Fruit fly (Drosophila melanogaster) whole organism, embryonic: Measurements from ENCODE around the gene CG1324.
A peak's percentile ranks its signal among the peaks of the same experiment; 100 is the strongest.

Experiments
- Blimp-1 ChIP-seq: fragments of 200-800 bp; sonication (Bioruptor generic); optimal IDR thresholded peaks from 3 replicates; lab custom pipeline; 2018; ENCODE audit warnings: missing biosample characterization, missing genetic modification characterization, mild to moderate bottlenecking, moderate library complexity, missing genetic modification reagents
- CG1233 ChIP-seq: fragments of 200-800 bp; sonication (Bioruptor generic); optimal IDR thresholded peaks from 4 replicates; lab custom pipeline; 2018; ENCODE audit warnings: missing biosample characterization, mild to moderate bottlenecking, missing genetic modification characterization
- CG12391 ChIP-seq: fragments of 200-800 bp; sonication (Bioruptor generic); optimal IDR thresholded peaks from 3 replicates; lab custom pipeline; 2018; ENCODE audit warnings: missing biosample characterization, mild to moderate bottlenecking, missing genetic modification characterization, moderate library complexity
- CG12659 ChIP-seq: fragments of 200-800 bp; sonication (Bioruptor generic); optimal IDR thresholded peaks from 3 replicates; lab custom pipeline; 2017; ENCODE audit warnings: mild to moderate bottlenecking, missing biosample characterization, missing genetic modification reagents, missing genetic modification characterization
- CG12769 ChIP-seq: fragments of 200-800 bp; sonication (Bioruptor generic); optimal IDR thresholded peaks from 2 replicates; lab custom pipeline; 2019; ENCODE audit warnings: missing biosample characterization, mild to moderate bottlenecking, missing genetic modification characterization, moderate library complexity
- CG14050 ChIP-seq: fragments of 200-800 bp; sonication (Bioruptor generic); IDR thresholded peaks from 3 replicates; pipeline ENCODE4 v1.3.6; 2022; ENCODE audit warnings: missing biosample characterization, missing genetic modification characterization
- CG14965 ChIP-seq: fragments of 200-800 bp; sonication (Bioruptor generic); optimal IDR thresholded peaks from 2 replicates; lab custom pipeline; 2016; ENCODE audit warnings: missing biosample characterization, missing genetic modification characterization, borderline replicate concordance
- CG15514 ChIP-seq: fragments of 200-800 bp; sonication (Bioruptor generic); optimal IDR thresholded peaks from 3 replicates; lab custom pipeline; 2017; ENCODE audit warnings: missing biosample characterization, missing genetic modification characterization, mild to moderate bottlenecking, moderate library complexity, missing genetic modification reagents
- CG4360 ChIP-seq: fragments of 200-800 bp; sonication (Bioruptor generic); IDR thresholded peaks from 2 replicates; pipeline ENCODE4 v1.3.6; 2022; ENCODE audit warnings: missing biosample characterization, missing genetic modification characterization
- CG6272 ChIP-seq: fragments of 200-800 bp; sonication (Bioruptor generic); IDR thresholded peaks from 2 replicates; pipeline ENCODE4 v1.3.6; 2022; ENCODE audit warnings: missing biosample characterization, missing genetic modification characterization
- CoRest ChIP-seq: fragments of 200-800 bp; sonication (Bioruptor generic); optimal IDR thresholded peaks from 3 replicates; lab custom pipeline; 2018; ENCODE audit warnings: missing biosample characterization, mild to moderate bottlenecking, missing genetic modification characterization, moderate library complexity
- D19B ChIP-seq: fragments of 200-800 bp; sonication (Bioruptor generic); optimal IDR thresholded peaks from 2 replicates; lab custom pipeline; 2017; ENCODE audit warnings: missing biosample characterization, mild to moderate bottlenecking, missing genetic modification characterization
- Gsc ChIP-seq: fragments of 200-800 bp; sonication (Bioruptor generic); IDR thresholded peaks from 2 replicates; pipeline ENCODE4 v1.3.6; 2022; ENCODE audit warnings: missing biosample characterization, missing genetic modification characterization
- HLHmδ ChIP-seq: fragments of 200-800 bp; sonication (Bioruptor generic); optimal IDR thresholded peaks from 2 replicates; lab custom pipeline; 2018; ENCODE audit warnings: missing biosample characterization, mild to moderate bottlenecking, missing genetic modification characterization, moderate library complexity
- Lim3 ChIP-seq: fragments of 200-800 bp; sonication (Bioruptor generic); IDR thresholded peaks from 2 replicates; pipeline ENCODE4 v1.3.6; 2022; ENCODE audit warnings: missing biosample characterization, missing genetic modification characterization
- Lpt ChIP-seq: fragments of >200 bp; optimal IDR thresholded peaks from 2 replicates; lab custom pipeline; 2018; ENCODE audit warnings: missing biosample characterization, missing genetic modification characterization
- Meics ChIP-seq: fragments of 200-800 bp; sonication (Bioruptor generic); optimal IDR thresholded peaks from 2 replicates; lab custom pipeline; 2017; ENCODE audit warnings: missing biosample characterization, mild to moderate bottlenecking, missing genetic modification characterization
- NC2α ChIP-seq: fragments of 200-800 bp; sonication (Bioruptor generic); optimal IDR thresholded peaks from 2 replicates; lab custom pipeline; 2016; ENCODE audit warnings: missing biosample characterization, missing genetic modification characterization
- NK7.1 ChIP-seq: fragments of 200-800 bp; sonication (Bioruptor generic); optimal IDR thresholded peaks from 3 replicates; lab custom pipeline; 2016; ENCODE audit warnings: missing biosample characterization, missing genetic modification characterization
- Side ChIP-seq: fragments of 200-800 bp; sonication (Bioruptor generic); optimal IDR thresholded peaks from 2 replicates; lab custom pipeline; 2016; ENCODE audit warnings: missing biosample characterization, missing genetic modification characterization
- ase ChIP-seq: fragments of 200-800 bp; sonication (Bioruptor generic); IDR thresholded peaks from 3 replicates; pipeline ENCODE4 v1.3.6; 2022; ENCODE audit warnings: missing biosample characterization, missing genetic modification characterization
- bbx ChIP-seq: fragments of 200-800 bp; sonication (Bioruptor generic); IDR thresholded peaks from 2 replicates; pipeline ENCODE4 v1.3.6; 2022; ENCODE audit warnings: missing biosample characterization, missing genetic modification characterization; ENCODE audit not compliant: partially characterized antibody
- cad ChIP-seq: fragments of >200 bp; optimal IDR thresholded peaks from 2 replicates; lab custom pipeline; 2017; ENCODE audit warnings: missing biosample characterization, missing genetic modification characterization
- cato ChIP-seq: fragments of 200-800 bp; sonication (Bioruptor generic); optimal IDR thresholded peaks from 2 replicates; lab custom pipeline; 2016; ENCODE audit warnings: missing biosample characterization, missing genetic modification characterization, borderline replicate concordance
- caup ChIP-seq: fragments of 200-800 bp; sonication (Bioruptor generic); optimal IDR thresholded peaks from 3 replicates; lab custom pipeline; 2017; ENCODE audit warnings: missing biosample characterization, mild to moderate bottlenecking, missing genetic modification characterization, moderate library complexity; ENCODE audit not compliant: severe bottlenecking
- dmrt11E ChIP-seq: fragments of 200-800 bp; sonication (Bioruptor generic); optimal IDR thresholded peaks from 3 replicates; lab custom pipeline; 2018; ENCODE audit warnings: missing biosample characterization, mild to moderate bottlenecking, missing genetic modification characterization, moderate library complexity
- ftz-f1 ChIP-seq: fragments of 200-800 bp; sonication (Bioruptor generic); optimal IDR thresholded peaks from 2 replicates; lab custom pipeline; 2016; ENCODE audit warnings: missing biosample characterization, missing genetic modification characterization
- hth ChIP-seq: fragments of >200 bp; optimal IDR thresholded peaks from 2 replicates; lab custom pipeline; 2017; ENCODE audit warnings: inconsistent platforms
- jumu ChIP-seq: fragments of 200-800 bp; sonication (Bioruptor generic); optimal IDR thresholded peaks from 3 replicates; lab custom pipeline; 2016; ENCODE audit warnings: missing biosample characterization, missing genetic modification characterization
- kni ChIP-seq: fragments of 200-800 bp; sonication (Bioruptor generic); optimal IDR thresholded peaks from 3 replicates; lab custom pipeline; 2017; ENCODE audit warnings: mild to moderate bottlenecking, missing biosample characterization, missing genetic modification reagents, missing genetic modification characterization
- knrl ChIP-seq: fragments of 200-800 bp; sonication (Bioruptor generic); IDR thresholded peaks from 3 replicates; pipeline ENCODE4 v1.3.6; 2022; ENCODE audit warnings: missing biosample characterization, missing genetic modification characterization; ENCODE audit not compliant: partially characterized antibody
- lov ChIP-seq, 2 experiments: fragments of 200-800 bp in 1 of 2; fragments of >200 bp in 1 of 2; sonication (Bioruptor generic) in 1 of 2; IDR thresholded peaks in 1 of 2; optimal IDR thresholded peaks in 1 of 2; 2 replicates in 1 of 2; 3 replicates in 1 of 2; pipeline versions ENCODE4 v1.3.6 to Lab custom; 2017 to 2022; ENCODE audit warnings: missing biosample characterization in 1 of 2, missing genetic modification characterization in 1 of 2
- row ChIP-seq: fragments of 200-800 bp; sonication (Bioruptor generic); IDR thresholded peaks from 3 replicates; pipeline ENCODE4 v1.3.6; 2022; ENCODE audit warnings: missing biosample characterization, missing genetic modification characterization
- sd ChIP-seq: fragments of 200-800 bp; sonication (Bioruptor generic); optimal IDR thresholded peaks from 3 replicates; lab custom pipeline; 2018; ENCODE audit warnings: missing biosample characterization, mild to moderate bottlenecking, missing genetic modification characterization, moderate library complexity
- sim ChIP-seq: fragments of 200-800 bp; sonication (Bioruptor generic); IDR thresholded peaks from 2 replicates; pipeline ENCODE4 v1.3.6; 2022; ENCODE audit warnings: missing biosample characterization, missing genetic modification characterization
- sna ChIP-seq: fragments of 200-800 bp; sonication (Bioruptor generic); IDR thresholded peaks from 2 replicates; pipeline ENCODE4 v1.3.6; 2022; ENCODE audit warnings: missing biosample characterization, missing genetic modification characterization; ENCODE audit not compliant: partially characterized antibody
- sr ChIP-seq: fragments of 200-800 bp; sonication (Bioruptor generic); IDR thresholded peaks from 3 replicates; pipeline ENCODE4 v1.3.6; 2022; ENCODE audit warnings: missing biosample characterization, missing genetic modification characterization
- tll ChIP-seq, 2 experiments: fragments of 200-800 bp in 1 of 2; fragments of >200 bp in 1 of 2; sonication (Bioruptor generic) in 1 of 2; optimal IDR thresholded peaks; 2 replicates each; lab custom pipeline; 2017 to 2019; ENCODE audit warnings: missing biosample characterization in 2 of 2, missing genetic modification characterization in 2 of 2, mild to moderate bottlenecking in 1 of 2, moderate library complexity in 1 of 2
- trh ChIP-seq: fragments of 200-800 bp; sonication (Bioruptor generic); optimal IDR thresholded peaks from 2 replicates; lab custom pipeline; 2016; ENCODE audit warnings: missing biosample characterization, missing genetic modification characterization
- ttk ChIP-seq: fragments of 200-800 bp; sonication (Bioruptor generic); IDR thresholded peaks from 2 replicates; pipeline ENCODE4 v2.1.2; 2022; ENCODE audit warnings: missing biosample characterization, missing genetic modification characterization
- vvl ChIP-seq: fragments of 200-800 bp; sonication (Bioruptor generic); IDR thresholded peaks from 2 replicates; pipeline ENCODE4 v1.3.6; 2022; ENCODE audit warnings: missing biosample characterization, missing genetic modification characterization
- wor ChIP-seq: fragments of 200-800 bp; sonication (Bioruptor generic); IDR thresholded peaks from 2 replicates; pipeline ENCODE4 v1.3.6; 2022; ENCODE audit warnings: missing biosample characterization, missing genetic modification characterization
- zen ChIP-seq: fragments of 200-800 bp; sonication (Bioruptor generic); optimal IDR thresholded peaks from 3 replicates; lab custom pipeline; 2018; ENCODE audit warnings: missing biosample characterization, mild to moderate bottlenecking, missing genetic modification characterization, moderate library complexity
- zf30C ChIP-seq: fragments of 200-800 bp; sonication (Bioruptor generic); optimal IDR thresholded peaks from 3 replicates; lab custom pipeline; 2018; ENCODE audit warnings: missing biosample characterization, mild to moderate bottlenecking, missing genetic modification characterization
- zfh2 ChIP-seq: fragments of 200-800 bp; sonication (Bioruptor generic); optimal IDR thresholded peaks from 2 replicates; lab custom pipeline; 2016; ENCODE audit warnings: missing biosample characterization, missing genetic modification characterization

The CG1324 gene

DNA sequence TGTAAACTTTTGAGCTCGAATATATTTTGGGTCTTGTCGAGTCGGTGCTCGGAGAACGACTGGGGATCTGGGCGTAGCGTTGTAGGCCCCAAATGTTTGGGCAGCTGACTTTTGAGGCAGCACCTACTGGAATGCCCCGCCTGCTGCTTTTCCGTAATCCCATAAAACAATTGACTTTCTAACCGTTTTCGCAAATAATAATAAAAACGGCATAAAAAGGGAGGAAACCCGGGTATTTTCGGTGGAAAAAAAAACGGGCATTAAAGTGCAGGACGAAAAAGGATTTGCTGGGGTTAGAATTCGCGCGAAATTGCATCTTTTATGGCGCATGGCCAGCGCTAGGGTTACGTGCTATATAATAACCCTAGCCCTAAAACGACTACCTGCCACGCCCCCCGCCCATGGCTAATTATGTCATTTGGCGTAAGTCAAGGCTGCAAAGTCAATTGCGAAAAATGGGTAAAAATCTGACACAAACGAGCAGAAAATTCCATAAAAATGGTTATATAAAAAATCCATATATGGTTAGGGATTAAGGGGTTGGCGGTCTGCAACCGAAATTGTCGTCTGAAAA, at the start of gene CG1324:
Gene CG1324 (minus strand): TSS at position 51 of the 574 bp plus-strand sequence.
- TF ChIP-seq zen (tag; lab: Kevin White, UChicago) (peak; percentile 34), cad (peak; percentile 74), NK7.1 (GFP tag; lab: Kevin White, UChicago) (no peak), tll (GFP tag; optimal IDR thresholded peaks at IDR 0.05; lab: Kevin White, UChicago) (peak in 1 of 2 experiments; percentile 84)

DNA sequence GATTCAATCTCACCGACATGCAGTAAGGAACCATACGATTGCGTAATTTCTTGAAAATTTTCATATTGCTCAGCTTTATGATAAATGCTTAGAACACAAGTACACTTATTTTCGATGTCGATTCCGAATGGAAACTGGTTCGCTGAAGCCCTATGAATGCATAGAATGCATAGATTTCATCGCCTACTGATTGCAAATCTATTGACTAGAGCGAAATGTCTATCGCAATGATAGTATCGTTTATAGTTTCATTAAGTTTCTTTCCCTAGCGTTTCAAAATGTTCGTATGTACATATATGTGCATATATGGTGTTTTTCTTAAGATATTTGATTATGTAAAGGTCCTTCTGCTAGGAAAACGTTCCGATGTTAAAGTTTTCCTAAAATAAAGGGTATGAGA, 45.4 kb upstream of the CG1324 start, which contains the start of gene CG32507:
Gene CG32507 (minus strand): TSS at position 101 of the 400 bp plus-strand sequence.
- TF ChIP-seq ttk (no peak), Lim3 (GFP tag; lab: Robert Waterston, UW) (no peak), CG6272 (GFP tag; lab: Robert Waterston, UW) (no peak), ftz-f1 (GFP tag; lab: Kevin White, UChicago) (no peak), caup (GFP tag; lab: Kevin White, UChicago) (no peak), wor (no peak), Lpt (GFP tag; lab: Kevin White, UChicago) (no peak), jumu (no peak), row (no peak)

DNA sequence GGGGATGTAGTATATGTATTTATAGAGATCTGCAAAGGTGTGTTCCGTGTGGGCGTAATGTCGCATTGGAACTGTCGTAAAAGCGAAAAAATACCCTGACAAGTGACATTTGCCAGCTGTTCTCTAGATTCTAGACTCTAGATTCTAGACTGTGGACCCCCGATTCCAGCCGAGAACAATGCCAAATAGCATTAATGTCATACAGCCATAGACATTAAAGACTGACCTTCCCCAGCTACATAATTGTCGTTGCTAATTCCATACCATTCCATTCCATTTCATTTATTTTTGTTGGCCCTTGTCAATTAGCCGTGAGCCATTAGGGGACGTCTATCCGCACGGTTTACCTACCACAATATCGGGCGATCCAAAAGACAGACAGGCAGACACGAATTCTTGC, 40.5 kb upstream of the CG1324 start:
- no peak for TF ChIP-seq vvl
- TF ChIP-seq sr (GFP tag; lab: Robert Waterston, UW): peak; percentile 54; the same call in 1 of the 3 replicates
- peak; percentile 62 for TF ChIP-seq sd (tag; lab: Kevin White, UChicago)
- no peak for TF ChIP-seq hth
- TF ChIP-seq Blimp-1 (GFP tag; lab: Kevin White, UChicago): no peak
- peak; percentile 76 for TF ChIP-seq CG12769 (tag; lab: Kevin White, UChicago)
- no peak for TF ChIP-seq CoRest (tag; lab: Kevin White, UChicago)
- TF ChIP-seq knrl (GFP tag; lab: Robert Waterston, UW): no peak
- no peak for TF ChIP-seq bbx

DNA sequence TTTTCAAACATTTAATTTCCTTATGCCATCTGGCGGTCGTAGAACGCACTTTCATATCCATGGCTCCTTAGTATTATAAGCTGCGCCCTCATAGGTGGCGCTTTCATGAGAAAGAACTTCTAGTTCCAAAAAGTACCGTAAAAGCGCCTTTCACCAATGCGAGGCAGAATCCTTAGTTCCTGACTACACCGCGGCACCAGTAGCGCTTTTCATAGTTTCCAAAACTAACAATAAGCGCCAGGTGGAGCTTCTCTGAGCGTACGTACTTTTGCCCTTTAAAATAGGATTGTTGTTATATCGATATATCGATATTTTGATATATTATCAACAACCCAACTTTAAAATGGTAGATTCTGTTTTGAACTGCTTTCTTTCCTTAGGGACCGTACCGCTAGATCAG, 24.7 kb upstream of the CG1324 start:
- TF ChIP-seq Meics (GFP tag; lab: Kevin White, UChicago): peak; percentile 77
- TF ChIP-seq ase: peak; percentile 83; the same call in 2 of the 3 replicates
- TF ChIP-seq D19B (GFP tag; lab: Kevin White, UChicago): peak; percentile 32
- TF ChIP-seq sna (GFP tag; lab: Robert Waterston, UW): peak; percentile 94
- peak; percentile 40 for TF ChIP-seq kni (GFP tag; lab: Kevin White, UChicago)
- peak; percentile 28 for TF ChIP-seq cato (GFP tag; lab: Kevin White, UChicago)
- peak; percentile 25 for TF ChIP-seq HLHmδ (GFP tag; lab: Kevin White, UChicago)
- TF ChIP-seq zfh2 (GFP tag; lab: Kevin White, UChicago): no peak
- peak; percentile 57 for TF ChIP-seq CG12391 (tag; lab: Kevin White, UChicago)
- TF ChIP-seq sim: 0 out of 2 replicates have a peak, but pooled peaks have one; percentile 16
- peak; percentile 55 for TF ChIP-seq NC2α
- TF ChIP-seq CG4360 (GFP tag; lab: Robert Waterston, UW): peak; percentile 46; the same call in 1 of the 2 replicates
- TF ChIP-seq zf30C: no peak
- TF ChIP-seq CG14050 (GFP tag; lab: Robert Waterston, UW): peak; percentile 53; the same call in 2 of the 3 replicates
- TF ChIP-seq trh (GFP tag; lab: Kevin White, UChicago): peak; percentile 46
- TF ChIP-seq Gsc (GFP tag; lab: Robert Waterston, UW): no peak
- no peak for TF ChIP-seq lov (optimal IDR thresholded peaks at IDR 0.05; lab: Kevin White, UChicago)
- peak; percentile 55; the same call in 1 of the 3 replicates for TF ChIP-seq lov (GFP tag; IDR thresholded peaks at IDR 0.05; lab: Robert Waterston, UW)
- TF ChIP-seq CG12659 (GFP tag; lab: Kevin White, UChicago): peak; percentile 72
- TF ChIP-seq hth: no peak
- TF ChIP-seq Side (GFP tag; lab: Kevin White, UChicago): peak; percentile 47
- TF ChIP-seq CG1233 (GFP tag; lab: Kevin White, UChicago): peak; percentile 75
- peak; percentile 63 for TF ChIP-seq CG15514 (GFP tag; lab: Kevin White, UChicago)
- TF ChIP-seq dmrt11E (tag; lab: Kevin White, UChicago): peak; percentile 79
- TF ChIP-seq CG14965 (GFP tag; lab: Kevin White, UChicago): peak; percentile 96
